Worm (Caenorhabditis elegans): ENCODE data around the gene fbxa-182.

The fbxa-182 gene

ce11 chrII:2378465-2379009, 34.0 kb downstream of the fbxa-182 start (continued):
- TF ChIP-seq nhr-41 (GFP tag; IDR thresholded peaks at IDR 0.05): peak; percentile 93
- peak; percentile 97 for TF ChIP-seq aha-1 (tag)
- TF ChIP-seq mxl-3 (GFP tag; optimal IDR thresholded peaks at IDR 0.05): peak; percentile 66
- no peak for TF ChIP-seq F44E2.7 (GFP tag; IDR thresholded peaks at IDR 0.05)
- peak; percentile 84; the same call in 1 of the 2 replicates for TF ChIP-seq ceh-20 (GFP tag; IDR thresholded peaks at IDR 0.05)
- peak in 1 of 2 experiments; percentile 30 for TF ChIP-seq mdl-1 (tag; optimal IDR thresholded peaks at IDR 0.05)
- no peak for TF ChIP-seq arid-1 (GFP tag; conservative IDR thresholded peaks at IDR 0.05)
- TF ChIP-seq dpl-1 (GFP tag; optimal IDR thresholded peaks at IDR 0.05): peak; percentile 35
- peak; percentile 58; the same call in 1 of the 2 replicates for TF ChIP-seq Y75B8A.6 (GFP tag; IDR thresholded peaks at IDR 0.05)
- TF ChIP-seq dve-1 (tag; optimal IDR thresholded peaks at IDR 0.05; ENCODE audit: insufficient read depth): peak; percentile 91
- 0 out of 2 replicates have a peak, but pooled peaks have one; percentile 31 for TF ChIP-seq ZK337.2 (GFP tag; IDR thresholded peaks at IDR 0.05)
- peak; percentile 27 for TF ChIP-seq lin-13 (GFP tag; optimal IDR thresholded peaks at IDR 0.05)
- no peak for TF ChIP-seq nhr-76 (tag; optimal IDR thresholded peaks at IDR 0.05)
- TF ChIP-seq F10B5.3 (tag; optimal IDR thresholded peaks at IDR 0.05): no peak
- TF ChIP-seq lin-39 (tag; optimal IDR thresholded peaks at IDR 0.05): no peak
- no peak for TF ChIP-seq daf-12 (tag; optimal IDR thresholded peaks at IDR 0.05)
- TF ChIP-seq lin-1 (GFP tag; IDR thresholded peaks at IDR 0.05): peak; percentile 98
- peak; percentile 55; the same call in 1 of the 2 replicates for TF ChIP-seq T26A8.4 (GFP tag; IDR thresholded peaks at IDR 0.05)
- TF ChIP-seq nhr-102 (tag; optimal IDR thresholded peaks at IDR 0.05): peak; percentile 97
- TF ChIP-seq tra-1 (GFP tag; IDR thresholded peaks at IDR 0.05): peak; percentile 98
- peak; percentile 89 to 94 for TF ChIP-seq lsy-2 (tag; optimal IDR thresholded peaks at IDR 0.05)
- peak; percentile 95 for TF ChIP-seq jun-1 (tag; optimal IDR thresholded peaks at IDR 0.05)
- TF ChIP-seq pqm-1 (tag; optimal IDR thresholded peaks at IDR 0.05): peak; percentile 100
- TF ChIP-seq daf-16 (GFP tag; optimal IDR thresholded peaks at IDR 0.05): peak in 1 of 2 experiments; percentile 98
- peak; percentile 94 for TF ChIP-seq daf-16 (tag; optimal IDR thresholded peaks at IDR 0.05)
- TF ChIP-seq nhr-10 (tag; optimal IDR thresholded peaks at IDR 0.05): peak; percentile 60
- TF ChIP-seq cey-2 (tag; optimal IDR thresholded peaks at IDR 0.05; ENCODE audit: borderline replicate concordance, insufficient read depth): peak; percentile 93
- 0 out of 2 replicates have a peak, but pooled peaks have one; percentile 7 for TF ChIP-seq madf-9 (GFP tag; conservative IDR thresholded peaks at IDR 0.05)
- TF ChIP-seq nhr-42 (GFP tag; IDR thresholded peaks at IDR 0.05): peak; percentile 81
- peak; percentile 77; the same call in 1 of the 2 replicates for TF ChIP-seq saeg-2 (GFP tag; IDR thresholded peaks at IDR 0.05)
- peak; percentile 51; the same call in 1 of the 2 replicates for TF ChIP-seq mdt-29 (GFP tag; IDR thresholded peaks at IDR 0.05)

DNA sequence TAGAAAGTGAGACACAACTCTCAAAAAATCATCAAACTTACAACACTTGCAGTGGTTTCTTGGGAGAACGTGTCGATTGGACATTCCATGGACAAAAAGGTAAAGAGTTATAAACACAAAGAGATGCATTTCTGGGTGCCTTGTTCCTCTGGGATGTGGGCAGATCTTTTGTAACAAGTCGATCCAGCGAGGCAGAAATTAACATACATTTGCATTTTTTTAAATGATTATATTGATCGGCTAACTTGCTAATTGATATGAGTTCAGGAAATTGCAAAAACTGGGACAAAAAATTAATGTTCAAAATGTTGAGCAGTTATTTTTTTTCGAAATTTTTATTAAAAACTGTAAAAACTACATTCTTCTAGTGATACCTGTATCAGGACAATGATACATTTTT, 34.8 kb downstream of the fbxa-182 start, which contains the start of gene F16G10.6:
Gene F16G10.6, minus strand, starts transcription at position 101 of the 400 bp plus-strand sequence.
- TF ChIP-seq Y5F2A.4 (GFP tag; optimal IDR thresholded peaks at IDR 0.05): no peak
- peak in 1 of 2 experiments; percentile 1 for TF ChIP-seq unc-62 (GFP tag; optimal IDR thresholded peaks at IDR 0.05 in 1 of 2)
- TF ChIP-seq unc-62 (tag; optimal IDR thresholded peaks at IDR 0.05): no peak

DNA sequence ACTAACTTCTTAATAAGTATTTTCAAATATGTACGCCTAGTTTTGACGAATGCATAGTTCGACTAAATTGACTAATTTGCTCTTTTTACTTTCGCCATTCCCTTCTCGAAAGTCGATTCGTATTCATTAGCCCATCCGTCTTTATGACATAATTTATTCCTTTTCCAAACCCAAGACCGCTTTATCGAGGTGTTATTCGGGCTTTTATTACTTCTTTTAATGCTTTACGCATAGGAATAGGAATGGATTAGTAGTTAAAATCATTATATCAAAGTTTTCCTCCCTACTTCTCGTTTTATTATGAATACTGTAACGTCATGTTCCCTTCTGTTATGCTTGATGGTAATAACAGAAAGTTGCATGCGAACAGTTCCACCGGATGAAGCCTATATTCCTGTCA, 37.6 kb downstream of the fbxa-182 start, which contains the start of gene F16G10.2:
Gene F16G10.2, plus strand, starts transcription at position 301 of the 400 bp plus-strand sequence.
- TF ChIP-seq T20F7.1 (GFP tag; optimal IDR thresholded peaks at IDR 0.05) (no peak), nhr-237 (tag; optimal IDR thresholded peaks at IDR 0.05) (no peak), unc-62 (GFP tag; optimal IDR thresholded peaks at IDR 0.05 in 1 of 2) (peak in 1 of 2 experiments; percentile 79), unc-62 (tag; optimal IDR thresholded peaks at IDR 0.05) (no peak), set-16 (GFP tag; IDR thresholded peaks at IDR 0.05) (no peak), daf-19 (GFP tag; conservative IDR thresholded peaks at IDR 0.05) (no peak)
